Worm (Caenorhabditis elegans) whole organism, L3 larva: ENCODE data around the gene sdc-2.

ENCODE experiments used
- R02D3.7 ChIP-seq: fragments of 150-350 bp; optimal IDR thresholded peaks from 2 replicates; lab custom pipeline; 2014; ENCODE audit warnings: missing biosample characterization, missing genetic modification characterization
- aly-2 ChIP-seq: fragments of 150-350 bp; optimal IDR thresholded peaks from 2 replicates; lab custom pipeline; 2014; ENCODE audit warnings: missing biosample characterization, missing genetic modification characterization
- ama-1 ChIP-seq: fragments of 150-350 bp; optimal IDR thresholded peaks from 2 replicates; lab custom pipeline; 2018
- ceh-16 ChIP-seq: sonication (generic microtip); optimal IDR thresholded peaks from 2 replicates; lab custom pipeline; 2017; ENCODE audit warnings: missing biosample characterization, missing genetic modification characterization
- ceh-28 ChIP-seq: fragments of 150-350 bp; optimal IDR thresholded peaks from 2 replicates; lab custom pipeline; 2014; ENCODE audit warnings: missing biosample characterization, missing genetic modification reagents, missing genetic modification characterization
- ceh-9 ChIP-seq: sonication (generic microtip); optimal IDR thresholded peaks from 2 replicates; lab custom pipeline; 2018; ENCODE audit warnings: missing biosample characterization, missing genetic modification characterization
- egl-5 ChIP-seq: fragments of 150-350 bp; optimal IDR thresholded peaks from 2 replicates; lab custom pipeline; 2017; ENCODE audit warnings: missing biosample characterization, missing genetic modification reagents, missing genetic modification characterization, inconsistent platforms
- elt-1 ChIP-seq: fragments of 150-350 bp; optimal IDR thresholded peaks from 2 replicates; lab custom pipeline; 2014; ENCODE audit warnings: missing biosample characterization, missing genetic modification characterization
- elt-2 ChIP-seq: sonication (generic microtip); optimal IDR thresholded peaks from 2 replicates; lab custom pipeline; 2016; ENCODE audit warnings: missing genetic modification reagents, mild to moderate bottlenecking, missing genetic modification characterization, missing compliant biosample characterization
- elt-3 ChIP-seq, 3 experiments: fragments of 150-350 bp in 1 of 3; sonication (generic microtip) in 2 of 3; optimal IDR thresholded peaks; 2 replicates in 2 of 3; 4 replicates in 1 of 3; lab custom pipeline; 2014 to 2017; ENCODE audit warnings: missing biosample characterization in 3 of 3, missing genetic modification characterization in 3 of 3
- eor-1 ChIP-seq, 2 experiments: fragments of 150-350 bp; optimal IDR thresholded peaks; 2 replicates each; lab custom pipeline; 2014 to 2018; ENCODE audit warnings: missing biosample characterization in 2 of 2, missing genetic modification characterization in 2 of 2
- fkh-2 ChIP-seq: fragments of 150-350 bp; optimal IDR thresholded peaks from 2 replicates; lab custom pipeline; 2014; ENCODE audit warnings: missing biosample characterization, missing genetic modification reagents, missing genetic modification characterization
- fos-1 ChIP-seq: fragments of 150-350 bp; optimal IDR thresholded peaks from 2 replicates; lab custom pipeline; 2014; ENCODE audit warnings: missing biosample characterization, missing genetic modification characterization
- hmg-11 ChIP-seq: sonication (generic microtip); optimal IDR thresholded peaks from 2 replicates; lab custom pipeline; 2016; ENCODE audit warnings: missing genetic modification characterization, missing compliant biosample characterization
- lin-15B ChIP-seq: fragments of 150-350 bp; optimal IDR thresholded peaks from 2 replicates; lab custom pipeline; 2014; ENCODE audit warnings: missing biosample characterization, missing genetic modification characterization
- lin-39 ChIP-seq: fragments of 150-350 bp; optimal IDR thresholded peaks from 2 replicates; lab custom pipeline; 2018; ENCODE audit warnings: missing biosample characterization, missing genetic modification reagents, missing genetic modification characterization
- mdl-1 ChIP-seq: fragments of 150-350 bp; optimal IDR thresholded peaks from 2 replicates; lab custom pipeline; 2014; ENCODE audit warnings: missing biosample characterization, missing genetic modification characterization
- mml-1 ChIP-seq: fragments of 150-350 bp; sonication (generic microtip); optimal IDR thresholded peaks from 3 replicates; lab custom pipeline; 2014; ENCODE audit warnings: missing biosample characterization, missing genetic modification characterization
- nhr-12 ChIP-seq: fragments of 150-350 bp; optimal IDR thresholded peaks from 2 replicates; lab custom pipeline; 2014; ENCODE audit warnings: missing biosample characterization, missing genetic modification characterization
- nhr-23 ChIP-seq: fragments of 150-350 bp; optimal IDR thresholded peaks from 2 replicates; lab custom pipeline; 2014; ENCODE audit warnings: missing biosample characterization, missing genetic modification reagents, missing genetic modification characterization
- nhr-237 ChIP-seq: fragments of 150-350 bp; optimal IDR thresholded peaks from 2 replicates; lab custom pipeline; 2014; ENCODE audit warnings: missing biosample characterization, missing genetic modification characterization
- nhr-25 ChIP-seq: sonication (generic microtip); optimal IDR thresholded peaks from 2 replicates; lab custom pipeline; 2017; ENCODE audit warnings: missing biosample characterization, missing genetic modification characterization
- nhr-43 ChIP-seq: sonication (generic microtip); optimal IDR thresholded peaks from 2 replicates; lab custom pipeline; 2016; ENCODE audit warnings: mild to moderate bottlenecking, missing genetic modification characterization, missing compliant biosample characterization; ENCODE audit not compliant: poor library complexity, severe bottlenecking
- nhr-67 ChIP-seq: fragments of 150-350 bp; optimal IDR thresholded peaks from 2 replicates; lab custom pipeline; 2014; ENCODE audit warnings: missing biosample characterization, missing genetic modification characterization
- nhr-77 ChIP-seq: fragments of 150-350 bp; optimal IDR thresholded peaks from 2 replicates; lab custom pipeline; 2014; ENCODE audit warnings: missing biosample characterization, missing genetic modification characterization
- pqm-1 ChIP-seq: fragments of 150-350 bp; optimal IDR thresholded peaks from 2 replicates; lab custom pipeline; 2017; ENCODE audit warnings: missing biosample characterization, missing genetic modification characterization, inconsistent platforms
- skn-1 ChIP-seq: fragments of 150-350 bp; optimal IDR thresholded peaks from 2 replicates; lab custom pipeline; 2014; ENCODE audit warnings: missing biosample characterization, missing genetic modification characterization
- snpc-4 ChIP-seq: fragments of 150-350 bp; optimal IDR thresholded peaks from 2 replicates; lab custom pipeline; 2014; ENCODE audit warnings: missing biosample characterization, missing genetic modification characterization
- tbx-2 ChIP-seq: sonication (generic microtip); optimal IDR thresholded peaks from 2 replicates; lab custom pipeline; 2016; ENCODE audit warnings: mild to moderate bottlenecking, missing genetic modification characterization, missing compliant biosample characterization
- ztf-4 ChIP-seq: fragments of 150-350 bp; optimal IDR thresholded peaks from 2 replicates; lab custom pipeline; 2014; ENCODE audit warnings: missing biosample characterization, missing genetic modification characterization

Gene sdc-2

ce11 chrX:11491835-11492234 is 30.7 kb upstream of the sdc-2 start:
- TF ChIP-seq nhr-43 (tag; lab: Kevin White, UChicago), result no peak
- TF ChIP-seq skn-1 (tag; lab: Kevin White, UChicago), result no peak
- TF ChIP-seq ama-1, result no peak
- TF ChIP-seq fos-1, result no peak
- no peak for TF ChIP-seq tbx-2
- no peak for TF ChIP-seq nhr-12 (tag; lab: Kevin White, UChicago)
- no peak for TF ChIP-seq elt-2 (tag; lab: Kevin White, UChicago)
- no peak for TF ChIP-seq lin-39 (tag; lab: Kevin White, UChicago)
- no peak for TF ChIP-seq hmg-11
- no peak for TF ChIP-seq lin-15B (tag; lab: Kevin White, UChicago)
- TF ChIP-seq elt-1 (tag; lab: Kevin White, UChicago), result no peak
- TF ChIP-seq R02D3.7 (tag; lab: Kevin White, UChicago), result no peak
- no peak for TF ChIP-seq pqm-1 (tag; lab: Kevin White, UChicago)
- TF ChIP-seq elt-3 (tag; optimal IDR thresholded peaks at IDR 0.05; lab: Kevin White, UChicago), result no peak
- TF ChIP-seq aly-2 (tag; lab: Kevin White, UChicago), result no peak
- TF ChIP-seq snpc-4 (tag; lab: Kevin White, UChicago), result no peak
- no peak for TF ChIP-seq ceh-9 (tag; lab: Kevin White, UChicago)
- TF ChIP-seq nhr-67 (tag; lab: Kevin White, UChicago), result no peak
- no peak for TF ChIP-seq mml-1

ce11 chrX:11498871-11499270 is 23.6 kb upstream of the sdc-2 start:
- TF ChIP-seq pqm-1 (tag; lab: Kevin White, UChicago) (peak; percentile 62), elt-2 (tag; lab: Kevin White, UChicago) (peak; percentile 68), nhr-237 (tag; lab: Kevin White, UChicago) (no peak)
- TF ChIP-seq, all 47 proteins: peak for 2

ce11 chrX:11499738-11500137 is 22.8 kb upstream of the sdc-2 start, which contains the start of gene T25C12.3:
Gene T25C12.3, minus strand, starts transcription at chrX:11499999.
- TF ChIP-seq elt-2 (tag; lab: Kevin White, UChicago), result peak; percentile 80
- TF ChIP-seq ztf-4 (tag; lab: Kevin White, UChicago), result no peak
- TF ChIP-seq nhr-77 (tag; lab: Kevin White, UChicago), result no peak
- TF ChIP-seq eor-1 (tag; optimal IDR thresholded peaks at IDR 0.05; lab: Kevin White, UChicago), result no peak
- TF ChIP-seq egl-5 (tag; lab: Kevin White, UChicago), result no peak
- TF ChIP-seq aly-2 (tag; lab: Kevin White, UChicago), result no peak
- TF ChIP-seq, all 47 proteins: peak for 1

ce11 chrX:11500589-11500988 is 21.9 kb upstream of the sdc-2 start:
- TF ChIP-seq elt-2 (tag; lab: Kevin White, UChicago) (peak; percentile 76), fkh-2 (tag; lab: Kevin White, UChicago) (no peak)

ce11 chrX:11501967-11502366 is 20.5 kb upstream of the sdc-2 start, which contains the start of gene F29G6.1:
Gene F29G6.1, plus strand, starts transcription at chrX:11502267.
- TF ChIP-seq nhr-25 (tag; lab: Kevin White, UChicago), result peak; percentile 21
- TF ChIP-seq egl-5 (tag; lab: Kevin White, UChicago), result no peak

ce11 chrX:11507836-11508235 is 14.7 kb upstream of the sdc-2 start:
- TF ChIP-seq mdl-1 (tag; lab: Kevin White, UChicago), result no peak
- TF ChIP-seq nhr-43 (tag; lab: Kevin White, UChicago), result no peak
- no peak for TF ChIP-seq nhr-67 (tag; lab: Kevin White, UChicago)
- TF ChIP-seq elt-3 (tag; optimal IDR thresholded peaks at IDR 0.05; lab: Kevin White, UChicago), result no peak
- no peak for TF ChIP-seq nhr-23 (tag; lab: Kevin White, UChicago)
- no peak for TF ChIP-seq ceh-16 (tag; lab: Kevin White, UChicago)
- TF ChIP-seq fos-1, result no peak
- TF ChIP-seq, all 47 proteins: peak for 0

- no peak for TF ChIP-seq ceh-28 (tag; lab: Kevin White, UChicago)
- TF ChIP-seq ceh-16 (tag; lab: Kevin White, UChicago), result no peak
- peak; percentile 88 for TF ChIP-seq elt-2 (tag; lab: Kevin White, UChicago)
- TF ChIP-seq pqm-1 (tag; lab: Kevin White, UChicago), result peak; percentile 75
- no peak for TF ChIP-seq eor-1 (tag; optimal IDR thresholded peaks at IDR 0.05; lab: Kevin White, UChicago)
Measured at ce11 chrX:11509547-11509946, 13.0 kb upstream of the sdc-2 start.
